Worm (Caenorhabditis elegans) whole organism, L4/young adult: ENCODE results near the gene nhr-177.

Experiments
- W03F9.2 ChIP-seq: fragments of 150-350 bp; optimal IDR thresholded peaks from 2 replicates; lab custom pipeline; 2014; ENCODE audit warnings: missing biosample characterization, missing genetic modification characterization
- dao-5 ChIP-seq: sonication (generic microtip); optimal IDR thresholded peaks from 2 replicates; lab custom pipeline; 2016; ENCODE audit warnings: missing genotype, missing genetic modification characterization, moderate library complexity, missing compliant biosample characterization
- him-1 ChIP-seq: sonication (generic microtip); optimal IDR thresholded peaks from 2 replicates; lab custom pipeline; 2016; ENCODE audit warnings: missing genotype, missing genetic modification reagents, missing genetic modification characterization, missing compliant biosample characterization

Gene nhr-177

ce11 chrV:1610097-1610496 is at the start of gene nhr-177:
TSS of gene nhr-177 (plus strand) at chrV:1610263.
- no peak for TF ChIP-seq him-1
- TF ChIP-seq dao-5 = no peak
- no peak for TF ChIP-seq W03F9.2 (tag; lab: Kevin White, UChicago)

DNA sequence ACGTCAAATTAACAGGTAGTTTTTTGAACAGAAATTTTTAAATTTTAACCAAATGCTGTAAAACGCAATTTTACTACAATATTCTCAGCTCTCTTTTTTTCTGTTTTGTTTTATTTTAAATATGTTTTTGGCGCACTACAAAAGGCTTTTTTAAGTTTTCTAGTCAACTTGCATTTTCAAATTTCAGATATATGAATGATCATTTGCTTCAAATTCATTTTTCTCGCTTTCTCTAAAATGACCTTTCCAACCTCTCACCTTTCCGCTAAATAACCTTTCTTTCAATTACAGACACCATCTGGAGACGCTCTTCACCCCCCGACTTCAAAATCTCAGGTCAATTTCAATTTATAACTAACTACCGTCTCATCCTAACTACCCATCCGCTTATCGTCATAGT is 43.3 kb upstream of the nhr-177 start, which contains the start of gene cdc-25.2:
cdc-25.2 (plus strand) TSS at position 301 of the 400 bp plus-strand sequence.
- TF ChIP-seq dao-5 (no peak), W03F9.2 (tag; lab: Kevin White, UChicago) (no peak), him-1 (no peak)

DNA sequence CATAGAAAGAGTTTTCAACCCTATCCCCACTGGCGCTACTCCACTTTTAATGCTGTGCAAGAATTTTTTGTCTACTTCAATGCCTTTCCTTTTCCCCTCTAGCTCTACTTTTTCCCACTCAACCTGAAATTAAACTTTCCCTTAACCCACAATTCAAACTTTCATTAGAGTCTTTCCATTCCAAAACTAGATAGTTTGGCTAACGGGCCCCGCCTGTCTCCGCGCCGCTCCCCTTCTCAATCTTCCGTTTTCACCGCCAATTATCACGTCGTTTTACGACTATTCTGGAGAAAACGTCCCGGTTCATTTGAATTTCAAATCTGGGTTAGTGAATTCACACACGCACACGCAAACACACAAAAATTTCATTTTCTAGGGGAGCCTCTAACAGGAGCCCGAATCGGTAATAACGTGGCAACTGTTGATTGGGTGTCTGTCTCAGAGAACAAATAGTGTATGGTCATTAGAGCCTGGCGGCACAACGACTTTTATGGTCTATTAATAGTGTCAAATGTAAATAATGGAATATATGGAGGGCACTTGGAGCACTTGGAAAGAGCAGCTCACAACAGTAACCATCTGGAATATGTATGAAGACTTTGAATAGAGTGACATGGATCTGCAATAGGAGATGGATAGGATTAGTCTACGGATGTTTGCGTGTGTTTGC is 40.2 kb upstream of the nhr-177 start:
- TF ChIP-seq dao-5 = no peak
- TF ChIP-seq W03F9.2 (tag; lab: Kevin White, UChicago) = no peak
- no peak for TF ChIP-seq him-1

DNA sequence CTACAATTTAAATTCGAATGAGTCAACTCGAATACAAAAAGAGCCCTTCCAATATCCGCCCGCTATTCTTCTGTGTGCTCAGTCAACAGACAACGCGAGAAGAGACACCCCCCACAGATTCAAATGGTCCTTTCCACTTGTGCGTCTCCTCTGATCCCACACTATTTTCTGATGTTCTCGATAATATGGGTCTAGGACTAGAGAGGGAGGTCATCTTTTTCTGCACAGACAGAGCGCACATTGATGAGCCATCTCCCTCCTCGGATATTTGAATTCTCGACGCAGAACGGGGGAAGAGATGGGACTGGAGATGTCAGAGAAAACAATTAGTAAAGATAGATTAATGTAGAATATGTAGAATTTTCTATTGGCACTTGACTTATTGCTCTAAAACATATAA is 39.4 kb upstream of the nhr-177 start:
- TF ChIP-seq him-1 (no peak), W03F9.2 (tag; lab: Kevin White, UChicago) (no peak), dao-5 (no peak)

DNA sequence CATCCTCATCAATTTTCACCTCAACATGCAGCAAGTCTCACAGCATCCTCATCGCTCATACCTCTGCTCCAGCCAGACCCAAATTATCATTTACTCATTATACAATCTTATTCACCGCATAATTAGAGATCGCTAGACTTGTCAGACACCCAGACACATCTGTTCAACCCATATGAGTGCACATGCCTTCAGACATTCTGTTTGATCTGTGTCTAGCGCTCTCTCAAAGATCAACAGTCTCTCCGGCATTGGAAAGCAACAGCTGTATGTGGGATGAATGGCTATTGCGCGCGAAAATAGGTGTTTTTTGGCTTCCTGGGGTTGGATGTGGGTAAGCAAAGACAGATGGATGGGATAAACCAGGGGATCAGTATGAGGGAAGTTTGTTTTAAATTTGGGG is 37.5 kb upstream of the nhr-177 start:
- TF ChIP-seq W03F9.2 (tag; lab: Kevin White, UChicago) (no peak), him-1 (no peak), dao-5 (no peak)

DNA sequence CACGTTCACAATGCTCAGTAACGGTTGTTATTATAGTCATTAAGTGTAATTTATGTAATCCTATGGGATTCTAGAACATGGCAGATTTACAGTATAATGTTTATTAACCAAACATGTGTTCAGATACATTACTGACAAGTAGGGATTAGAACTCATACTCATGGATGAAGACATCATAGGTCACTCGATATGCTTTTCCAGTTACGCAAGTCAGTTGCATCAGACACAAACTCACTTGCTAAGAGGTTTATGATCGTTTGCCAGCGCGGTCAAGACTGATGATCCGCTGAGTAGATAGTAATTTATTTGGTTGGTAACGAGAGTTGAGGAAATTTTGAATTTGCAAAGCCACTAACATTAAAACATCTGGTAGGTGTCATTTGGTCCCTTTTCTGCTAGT is 35.5 kb upstream of the nhr-177 start:
- TF ChIP-seq him-1 = no peak
- no peak for TF ChIP-seq dao-5
- no peak for TF ChIP-seq W03F9.2 (tag; lab: Kevin White, UChicago)

DNA sequence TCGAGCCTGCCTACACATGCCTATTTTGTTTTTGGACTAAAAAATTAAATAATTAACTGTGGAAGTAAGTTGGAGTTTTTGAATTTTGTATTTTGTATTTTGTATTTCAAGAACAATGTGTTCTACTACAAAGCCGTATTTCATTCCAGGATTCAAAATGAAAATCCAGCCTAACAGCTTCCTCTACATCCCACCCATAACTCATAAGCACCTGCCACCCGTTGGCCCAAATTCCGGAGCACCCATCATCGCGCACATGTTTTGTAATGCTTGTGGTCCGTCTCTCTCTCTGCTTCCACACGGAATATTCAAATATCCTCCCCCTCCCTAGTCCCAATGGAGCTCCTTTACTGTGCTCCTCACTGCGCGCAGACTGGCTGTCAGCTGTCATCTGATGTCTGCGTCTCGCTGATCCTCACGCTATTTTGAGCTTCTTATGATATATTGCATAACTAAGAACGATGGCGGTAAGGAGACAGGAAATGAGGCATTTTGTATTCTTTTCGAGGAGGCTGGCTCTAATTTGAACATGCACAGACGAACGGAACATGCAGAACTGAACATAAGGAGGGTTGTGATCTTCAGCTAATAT is 34.5 kb upstream of the nhr-177 start:
- no peak for TF ChIP-seq dao-5
- TF ChIP-seq him-1 = no peak
- no peak for TF ChIP-seq W03F9.2 (tag; lab: Kevin White, UChicago)

DNA sequence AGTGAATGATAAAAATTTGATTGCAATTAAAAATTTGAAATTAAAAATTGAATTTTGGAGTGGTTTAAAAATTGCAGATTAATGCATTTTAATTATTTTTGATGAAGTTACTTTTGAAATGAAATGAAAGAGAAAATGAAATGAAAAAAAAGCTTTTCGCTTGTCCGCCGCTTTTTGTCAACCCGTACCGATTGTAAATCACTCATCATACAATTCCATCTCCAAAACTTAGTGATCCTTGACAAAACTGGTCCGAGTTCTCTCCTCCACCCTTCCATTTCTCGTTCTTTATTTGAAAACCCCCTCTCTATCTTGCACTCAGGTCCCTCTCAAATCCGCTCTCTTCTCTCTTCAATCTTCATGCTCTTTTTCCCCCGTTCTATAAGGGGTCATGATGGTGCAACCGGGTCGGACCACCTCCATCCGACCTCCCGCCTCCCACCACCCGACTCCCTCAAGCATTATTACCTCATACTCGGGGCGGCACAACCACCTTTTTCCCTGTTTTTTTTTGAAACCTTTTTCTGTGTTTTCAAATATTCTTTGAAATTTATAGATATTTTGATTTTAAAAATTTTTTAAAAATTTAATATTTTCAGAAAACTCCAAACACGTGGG is 32.9 kb upstream of the nhr-177 start:
- TF ChIP-seq dao-5 = no peak
- no peak for TF ChIP-seq W03F9.2 (tag; lab: Kevin White, UChicago)
- TF ChIP-seq him-1 = no peak

- no peak for TF ChIP-seq him-1
Measured at ce11 chrV:1578572-1579230, 31.4 kb upstream of the nhr-177 start.

- TF ChIP-seq dao-5 (no peak), him-1 (no peak)
Measured at ce11 chrV:1579790-1580189, 30.3 kb upstream of the nhr-177 start.

DNA sequence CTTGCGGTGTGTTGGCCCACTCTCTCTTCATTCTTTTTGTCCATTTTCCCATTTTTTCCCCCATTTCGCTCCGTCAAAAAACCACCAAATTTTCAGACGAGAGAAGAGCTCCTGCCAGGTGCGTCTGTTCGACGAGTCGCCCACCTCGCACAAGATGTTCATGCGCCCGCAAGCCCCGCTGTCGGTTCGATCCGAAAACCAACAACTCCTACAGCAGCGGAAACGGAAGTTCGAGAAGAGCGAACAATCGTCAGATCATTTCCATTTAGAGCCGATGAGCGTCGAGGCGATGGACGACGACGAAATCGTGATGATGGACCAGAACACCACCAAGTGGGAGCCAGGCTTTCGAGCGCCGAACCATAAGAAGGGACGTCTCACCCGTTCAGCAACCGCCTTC is 26.8 kb upstream of the nhr-177 start:
- TF ChIP-seq W03F9.2 (tag; lab: Kevin White, UChicago) (no peak), him-1 (no peak)

DNA sequence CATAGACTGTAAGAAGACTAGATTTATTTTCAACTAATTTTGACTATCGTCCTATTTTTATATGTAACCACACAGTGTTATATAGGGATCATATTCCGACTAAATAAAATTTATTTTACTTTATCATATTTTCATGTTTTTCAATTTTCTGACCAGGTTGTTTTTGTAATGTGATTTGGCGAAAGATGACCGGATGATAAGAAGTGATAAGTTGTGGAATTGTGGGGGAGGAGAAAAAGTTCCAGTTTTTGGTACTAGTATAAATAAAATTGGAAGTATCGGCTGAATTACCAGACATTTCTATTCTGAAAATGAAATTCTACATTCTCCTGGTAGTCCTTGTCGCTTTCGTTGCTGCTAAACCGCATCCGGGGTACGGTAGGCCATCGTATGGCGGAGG is 24.7 kb upstream of the nhr-177 start, which contains the start of gene F16B4.7:
F16B4.7 (plus strand) TSS at position 301 of the 400 bp plus-strand sequence.
- TF ChIP-seq dao-5 (no peak), him-1 (no peak), W03F9.2 (tag; lab: Kevin White, UChicago) (no peak)

- TF ChIP-seq him-1 (no peak), W03F9.2 (tag; lab: Kevin White, UChicago) (no peak), dao-5 (no peak)
Measured at ce11 chrV:1586906-1587305, 23.2 kb upstream of the nhr-177 start, which contains the start of gene F16B4.6. TSS of gene F16B4.6 (plus strand) at chrV:1587206.

DNA sequence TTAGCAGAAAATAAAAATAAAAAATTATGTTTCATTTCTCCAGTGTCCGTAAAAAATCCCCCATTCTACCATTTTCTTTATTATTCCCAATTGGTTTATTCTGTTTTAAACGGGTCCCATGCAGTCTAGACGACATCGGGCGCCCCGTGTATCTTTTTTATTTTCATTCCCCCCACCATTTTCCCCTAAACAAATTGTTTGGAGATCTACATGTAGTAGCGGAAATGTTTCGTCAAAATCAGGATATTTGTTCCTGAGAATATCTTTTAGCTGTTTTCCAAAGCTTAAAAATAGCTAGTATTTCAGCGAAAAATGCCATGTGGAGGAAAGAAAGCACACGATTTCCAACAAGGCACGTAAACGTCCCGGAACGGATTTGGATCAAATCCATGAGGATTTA is 21.9 kb upstream of the nhr-177 start, which contains the start of gene F16B4.5:
F16B4.5 (plus strand) TSS at position 301 of the 400 bp plus-strand sequence.
- TF ChIP-seq him-1 (no peak), dao-5 (no peak)
